Fruit fly (Drosophila melanogaster): Measurements from ENCODE around the gene smash.

smash gene

dm6 chr3R:4739492-4740431 is 80.4 kb downstream of the smash start (continued):
- TF ChIP-seq esn (GFP tag; optimal IDR thresholded peaks at IDR 0.05) (peak; percentile 92), CG1621 (tag; optimal IDR thresholded peaks at IDR 0.05) (peak; percentile 1), spab (GFP tag; optimal IDR thresholded peaks at IDR 0.05) (peak; percentile 70), net (GFP tag; optimal IDR thresholded peaks at IDR 0.05) (peak; percentile 92), CG11762 (GFP tag; optimal IDR thresholded peaks at IDR 0.05; ENCODE audit: insufficient read depth) (peak; percentile 78), Sox102F (GFP tag; optimal IDR thresholded peaks at IDR 0.05) (peak; percentile 75), CG8319 (GFP tag; optimal IDR thresholded peaks at IDR 0.05) (peak; percentile 74), vri (GFP tag; optimal IDR thresholded peaks at IDR 0.05) (peak; percentile 55), fd59A (GFP tag; optimal IDR thresholded peaks at IDR 0.05) (peak; percentile 73), CG6854 (GFP tag; optimal IDR thresholded peaks at IDR 0.05) (no peak)

DNA sequence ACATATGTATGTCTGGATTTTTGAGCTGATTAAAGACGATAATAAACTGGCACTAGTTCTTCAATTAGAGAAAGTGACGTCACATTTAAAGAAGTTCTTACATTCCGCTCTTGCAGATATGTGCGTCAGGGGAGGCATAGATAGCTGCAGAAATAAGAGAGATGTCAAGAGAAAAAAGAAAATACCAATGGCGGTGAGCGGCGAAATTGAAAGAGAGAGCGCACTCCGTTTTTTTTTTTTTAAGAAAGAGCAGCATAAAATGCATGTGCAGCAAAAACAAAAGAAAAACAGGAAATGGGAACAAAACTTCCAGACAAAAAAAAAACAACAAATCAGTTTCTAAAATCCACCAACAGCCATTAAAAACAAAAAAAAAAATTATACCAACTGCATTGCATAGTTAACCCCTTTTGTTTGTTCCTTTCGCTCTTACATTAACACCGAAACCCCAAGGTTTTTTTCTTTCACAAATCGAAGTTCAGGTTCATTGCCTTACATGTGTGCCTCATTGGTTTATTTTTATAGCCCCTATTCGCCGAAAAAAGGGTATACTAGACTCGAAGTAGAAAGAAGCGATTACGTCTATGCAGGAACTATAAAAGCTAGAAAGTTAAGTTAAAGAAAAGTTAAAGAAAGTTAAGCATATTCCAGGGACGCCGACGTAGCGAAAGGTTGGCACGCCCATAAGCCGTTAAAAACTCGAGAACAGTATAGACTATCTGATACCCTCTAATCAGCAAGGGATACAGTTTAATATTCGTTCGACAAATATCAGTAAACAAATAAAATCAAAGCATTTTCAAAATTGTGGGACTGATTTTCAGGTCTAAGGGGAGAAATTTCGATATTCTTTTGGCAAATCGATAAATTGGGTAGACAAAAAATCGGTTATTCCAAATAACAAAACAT is 81.5 kb downstream of the smash start:
- TF ChIP-seq Eip93F (GFP tag; optimal IDR thresholded peaks at IDR 0.05) = peak; percentile 35
- TF ChIP-seq fkh (GFP tag; optimal IDR thresholded peaks at IDR 0.05) = no peak
- peak; percentile 80 for TF ChIP-seq CG6808 (GFP tag; optimal IDR thresholded peaks at IDR 0.05)
- peak; percentile 13 for TF ChIP-seq CG11762 (GFP tag; optimal IDR thresholded peaks at IDR 0.05; ENCODE audit: insufficient read depth)
- peak; percentile 47 for TF ChIP-seq CG1621 (tag; optimal IDR thresholded peaks at IDR 0.05)
- peak; percentile 61 for TF ChIP-seq CG9139 (GFP tag; optimal IDR thresholded peaks at IDR 0.05)
- peak; percentile 33 for TF ChIP-seq CG3032 (tag; optimal IDR thresholded peaks at IDR 0.05)
- TF ChIP-seq Ets21C (GFP tag; optimal IDR thresholded peaks at IDR 0.05) = no peak
- peak; percentile 17 for TF ChIP-seq achi (GFP tag; optimal IDR thresholded peaks at IDR 0.05)
- no peak for TF ChIP-seq Met (GFP tag; optimal IDR thresholded peaks at IDR 0.05)
- TF ChIP-seq net (GFP tag; optimal IDR thresholded peaks at IDR 0.05) = peak; percentile 3
- peak; percentile 18 for TF ChIP-seq Sox102F (GFP tag; optimal IDR thresholded peaks at IDR 0.05)
- peak; percentile 72 for TF ChIP-seq CG16779 (tag; optimal IDR thresholded peaks at IDR 0.05)
- no peak for TF ChIP-seq Smox (GFP tag; optimal IDR thresholded peaks at IDR 0.05)
- TF ChIP-seq salr (GFP tag; optimal IDR thresholded peaks at IDR 0.05) = peak in 1 of 2 experiments; percentile 22
- TF ChIP-seq Lpt (GFP tag; optimal IDR thresholded peaks at IDR 0.05) = peak; percentile 77
- no peak for TF ChIP-seq CG7368 (GFP tag; optimal IDR thresholded peaks at IDR 0.05)
- peak; percentile 82 for TF ChIP-seq CG6276 (GFP tag; optimal IDR thresholded peaks at IDR 0.05)
- TF ChIP-seq spab (GFP tag; optimal IDR thresholded peaks at IDR 0.05) = peak; percentile 64
- TF ChIP-seq CG6854 (GFP tag; optimal IDR thresholded peaks at IDR 0.05) = peak; percentile 72
- peak; percentile 90 for TF ChIP-seq eg (GFP tag; IDR thresholded peaks at IDR 0.05)
- no peak for TF ChIP-seq CG11294 (GFP tag; IDR thresholded peaks at IDR 0.05)
- peak; percentile 2 for TF ChIP-seq pdm3 (GFP tag; optimal IDR thresholded peaks at IDR 0.05)
- TF ChIP-seq Hr38 (GFP tag; optimal IDR thresholded peaks at IDR 0.05) = no peak
- peak; percentile 25 for TF ChIP-seq CG10669 (GFP tag; optimal IDR thresholded peaks at IDR 0.05)
- peak; percentile 49 for TF ChIP-seq dsx (GFP tag; optimal IDR thresholded peaks at IDR 0.05; ENCODE audit: poor library complexity, severe bottlenecking)
- peak; percentile 87 for TF ChIP-seq CG15336 (GFP tag; IDR thresholded peaks at IDR 0.05)
- TF ChIP-seq OdsH (GFP tag; optimal IDR thresholded peaks at IDR 0.05) = peak; percentile 31
- TF ChIP-seq CG8119 (GFP tag; IDR thresholded peaks at IDR 0.05) = peak; percentile 91
- peak; percentile 10 for TF ChIP-seq CG3919 (GFP tag; optimal IDR thresholded peaks at IDR 0.05)
- TF ChIP-seq Ets96B (tag; optimal IDR thresholded peaks at IDR 0.05) = peak; percentile 28
- TF ChIP-seq ss (GFP tag; optimal IDR thresholded peaks at IDR 0.05) = peak; percentile 82 to 83
- TF ChIP-seq CG8632 (GFP tag; optimal IDR thresholded peaks at IDR 0.05) = peak; percentile 9
- TF ChIP-seq CG32006 (GFP tag; optimal IDR thresholded peaks at IDR 0.05) = peak; percentile 17
- peak; percentile 79 for TF ChIP-seq Eip78C (GFP tag)
- no peak for TF ChIP-seq topi (GFP tag; optimal IDR thresholded peaks at IDR 0.05)
